Worm (Caenorhabditis elegans) whole organism, mixed stage, embryonic: ENCODE data around the gene arle-14.

Experiments used
- lin-13 ChIP-seq: fragments of 150-350 bp; optimal IDR thresholded peaks from 2 replicates; lab custom pipeline; 2014; ENCODE audit warnings: missing biosample characterization, missing genetic modification characterization
- nhr-237 ChIP-seq: fragments of 150-350 bp; optimal IDR thresholded peaks from 2 replicates; lab custom pipeline; 2014; ENCODE audit warnings: missing biosample characterization, missing genetic modification characterization
- pha-4 ChIP-seq: fragments of 150-350 bp; optimal IDR thresholded peaks from 2 replicates; lab custom pipeline; 2018; ENCODE audit warnings: missing biosample characterization, missing genetic modification reagents, missing genetic modification characterization
- unc-39 ChIP-seq: fragments of 150-350 bp; optimal IDR thresholded peaks from 2 replicates; lab custom pipeline; 2014; ENCODE audit warnings: missing biosample characterization, missing genetic modification characterization

DNA sequence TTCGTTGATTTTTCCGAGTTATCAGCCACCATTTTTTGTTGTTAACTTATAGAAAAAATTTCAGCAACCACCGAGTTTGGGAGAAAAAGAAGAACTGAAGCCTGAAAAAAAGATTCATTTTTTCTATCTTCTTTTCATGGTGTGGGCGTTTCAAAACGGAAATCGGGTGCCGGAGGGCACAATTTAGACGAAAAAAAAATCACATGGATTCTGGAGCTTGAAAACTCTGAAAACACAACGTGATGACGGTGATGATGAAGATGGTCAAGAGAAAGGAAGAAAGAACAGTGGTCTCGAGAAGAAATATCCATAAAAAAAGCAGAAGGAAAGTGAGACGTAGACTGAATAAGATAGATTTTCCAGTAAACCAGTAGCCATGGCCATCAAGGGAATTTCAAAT, 8.7 kb upstream of the arle-14 start, which contains the start of gene rcan-1:
- TF ChIP-seq lin-13 (tag; lab: Kevin White, UChicago) (no peak), pha-4 (tag; lab: Kevin White, UChicago) (no peak), unc-39 (tag; lab: Kevin White, UChicago) (no peak), nhr-237 (tag; lab: Kevin White, UChicago) (no peak)
